Fruit fly (Drosophila melanogaster) whole organism, adult: Measurements from ENCODE around the gene sala.

Source experiments
- CG11617 ChIP-seq: fragments of 200-800 bp; sonication (Bioruptor generic); optimal IDR thresholded peaks from 2 replicates; lab custom pipeline; 2017; ENCODE audit warnings: mild to moderate bottlenecking, missing biosample characterization, missing genetic modification reagents, missing genetic modification characterization
- CG7045 ChIP-seq: fragments of 200-800 bp; sonication (Bioruptor generic); optimal IDR thresholded peaks from 2 replicates; lab custom pipeline; 2017; ENCODE audit warnings: missing biosample characterization, mild to moderate bottlenecking, missing genetic modification characterization
- CG7101 ChIP-seq: fragments of 200-800 bp; sonication (Bioruptor generic); optimal IDR thresholded peaks from 2 replicates; lab custom pipeline; 2018; ENCODE audit warnings: missing biosample characterization, mild to moderate bottlenecking, missing genetic modification characterization, moderate library complexity
- Clk ChIP-seq: fragments of 200-800 bp; sonication (Bioruptor generic); optimal IDR thresholded peaks from 2 replicates; lab custom pipeline; 2017; ENCODE audit warnings: missing biosample characterization, missing genetic modification characterization
- Crg-1 ChIP-seq: fragments of 200-800 bp; sonication (Bioruptor generic); optimal IDR thresholded peaks from 2 replicates; lab custom pipeline; 2016; ENCODE audit warnings: missing biosample characterization, missing genetic modification characterization
- Mnt ChIP-seq: fragments of 200-800 bp; sonication (Bioruptor generic); optimal IDR thresholded peaks from 2 replicates; lab custom pipeline; 2016; ENCODE audit warnings: missing biosample characterization, mild to moderate bottlenecking, missing genetic modification characterization
- bab1 ChIP-seq: fragments of 200-800 bp; sonication (Bioruptor generic); optimal IDR thresholded peaks from 3 replicates; lab custom pipeline; 2019; ENCODE audit warnings: missing biosample characterization, mild to moderate bottlenecking, missing genetic modification characterization, moderate library complexity
- kay ChIP-seq: fragments of 200-800 bp; sonication (Bioruptor generic); peaks from one replicate; lab custom pipeline; 2016; ENCODE audit warnings: missing biosample characterization, missing genetic modification characterization, borderline replicate concordance
- ovo ChIP-seq: fragments of 200-800 bp; sonication (Bioruptor generic); optimal IDR thresholded peaks from 2 replicates; lab custom pipeline; 2016; ENCODE audit warnings: missing biosample characterization, missing genetic modification characterization
- pad ChIP-seq: fragments of 200-800 bp; sonication (Bioruptor generic); optimal IDR thresholded peaks from 3 replicates; lab custom pipeline; 2017; ENCODE audit warnings: missing biosample characterization, missing genetic modification characterization, mild to moderate bottlenecking, moderate library complexity, missing genetic modification reagents
- tj ChIP-seq: fragments of 200-800 bp; sonication (Bioruptor generic); optimal IDR thresholded peaks from 3 replicates; lab custom pipeline; 2017; ENCODE audit warnings: missing biosample characterization, mild to moderate bottlenecking, missing genetic modification characterization, moderate library complexity

DNA sequence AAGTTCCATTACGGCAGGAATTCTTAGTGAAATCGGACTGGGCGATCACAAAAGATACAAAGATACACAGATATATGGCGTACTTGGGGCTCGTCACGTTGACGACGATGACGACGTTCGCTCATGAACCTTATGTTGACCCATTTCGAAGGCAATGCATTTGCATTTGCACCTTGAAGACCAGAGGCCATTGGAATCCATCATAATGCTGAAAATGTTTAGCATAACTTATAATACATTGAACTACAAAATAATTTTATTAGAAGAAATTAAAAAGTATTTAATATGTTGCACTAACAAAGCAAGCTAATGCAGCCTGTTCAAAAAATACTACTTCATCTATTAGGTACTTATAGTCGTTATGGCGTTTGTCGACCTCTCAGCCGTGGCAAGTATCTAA, 47.0 kb downstream of the sala start, which contains the start of gene CG34162:
- no peak for TF ChIP-seq Clk (GFP tag; lab: Kevin White, UChicago)
- no peak for TF ChIP-seq Crg-1 (GFP tag; lab: Kevin White, UChicago)
- no peak for TF ChIP-seq CG11617
- no peak for TF ChIP-seq CG7045 (GFP tag; lab: Kevin White, UChicago)
- no peak for TF ChIP-seq kay (GFP tag; lab: Kevin White, UChicago)
- no peak for TF ChIP-seq Mnt (GFP tag; lab: Kevin White, UChicago)
- TF ChIP-seq pad (GFP tag; lab: Kevin White, UChicago): no peak
- TF ChIP-seq ovo (GFP tag; lab: Kevin White, UChicago): no peak
- no peak for TF ChIP-seq CG7101
- no peak for TF ChIP-seq tj
- TF ChIP-seq bab1 (GFP tag; lab: Kevin White, UChicago): no peak
